Worm (Caenorhabditis elegans) whole organism, young adult: Measurements from ENCODE around the gene B0513.90.

Experiments used
- F55B11.4 ChIP-seq: sonication (generic microtip); optimal IDR thresholded peaks from 2 replicates; lab custom pipeline; 2016; ENCODE audit warnings: missing compliant biosample characterization, missing genetic modification characterization, borderline replicate concordance; ENCODE audit not compliant: insufficient read depth
- attf-5 ChIP-seq: fragments of 200-800 bp; sonication (Bioruptor generic); optimal IDR thresholded peaks from 2 replicates; lab custom pipeline; 2018; ENCODE audit warnings: mild to moderate bottlenecking, missing genetic modification characterization, missing compliant biosample characterization
- ceh-91 ChIP-seq: fragments of 200-800 bp; sonication (Bioruptor generic); IDR thresholded peaks from 2 replicates; pipeline ENCODE4 v1.3.6; 2022; ENCODE audit warnings: missing genetic modification reagents, missing genetic modification characterization, missing compliant biosample characterization
- lin-54 ChIP-seq: fragments of 200-800 bp; sonication (Bioruptor generic); optimal IDR thresholded peaks from 2 replicates; lab custom pipeline; 2018; ENCODE audit warnings: mild to moderate bottlenecking, missing genetic modification characterization, missing compliant biosample characterization
- madf-10 ChIP-seq: sonication (generic microtip); optimal IDR thresholded peaks from 2 replicates; lab custom pipeline; 2016; ENCODE audit warnings: mild to moderate bottlenecking, missing genetic modification characterization, missing compliant biosample characterization
- unc-130 ChIP-seq: sonication (generic microtip); optimal IDR thresholded peaks from 2 replicates; lab custom pipeline; 2016; ENCODE audit warnings: missing genetic modification reagents, missing genetic modification characterization, missing compliant biosample characterization

DNA sequence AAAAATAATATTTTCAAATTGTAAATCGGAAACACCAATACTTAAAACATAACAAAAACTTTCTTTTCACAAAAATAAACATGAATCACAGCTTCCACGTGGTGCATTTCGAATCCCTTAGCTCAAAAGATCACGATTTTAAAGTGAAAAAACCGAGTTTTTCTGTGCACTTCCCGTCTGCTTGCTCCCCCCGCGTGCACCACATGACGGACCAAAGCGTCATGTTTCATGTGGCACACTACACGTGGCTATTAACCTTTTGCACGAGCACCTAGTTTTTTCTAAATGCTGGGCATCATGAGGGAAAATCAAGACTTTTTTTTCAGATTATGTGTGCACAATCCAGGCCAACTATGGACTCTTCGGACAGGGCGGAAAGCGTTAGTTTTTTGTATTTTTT lies 13.9 kb downstream of the B0513.90 start:
- TF ChIP-seq madf-10 (tag; lab: Kevin White, UChicago) (peak; percentile 36), F55B11.4 (tag; lab: Kevin White, UChicago) (no peak), ceh-91 (no peak), lin-54 (no peak), unc-130 (GFP tag; lab: Kevin White, UChicago) (no peak), attf-5 (GFP tag; lab: Kevin White, UChicago) (no peak)
